Worm (Caenorhabditis elegans): Measurements from ENCODE around the gene R102.1.

DNA sequence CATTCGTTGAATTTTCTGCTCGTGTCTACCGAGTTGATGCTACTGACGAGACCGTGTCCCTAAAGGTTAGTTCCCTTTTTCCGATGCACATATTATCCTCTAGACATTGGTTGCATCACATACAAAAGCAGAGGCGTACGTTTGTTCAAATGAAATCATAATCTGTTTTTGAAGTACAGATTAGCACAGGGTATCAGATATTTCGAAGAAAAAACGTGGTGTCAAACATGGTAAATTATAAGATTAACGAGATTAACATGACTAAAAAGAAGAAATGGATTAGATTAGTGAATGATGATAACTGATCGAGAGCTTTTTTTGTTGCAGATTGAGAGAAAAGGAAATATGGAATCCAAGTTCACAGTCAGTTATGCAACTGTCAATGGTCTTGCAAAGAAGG is 33.0 kb downstream of the R102.1 start:
- TF ChIP-seq elt-3 (tag; optimal IDR thresholded peaks at IDR 0.05) (no peak), nhr-11 (tag; optimal IDR thresholded peaks at IDR 0.05) (no peak)

Data from whole organism, L1 larva.